Fruit fly (Drosophila melanogaster): ENCODE results near the gene mas.

DNA sequence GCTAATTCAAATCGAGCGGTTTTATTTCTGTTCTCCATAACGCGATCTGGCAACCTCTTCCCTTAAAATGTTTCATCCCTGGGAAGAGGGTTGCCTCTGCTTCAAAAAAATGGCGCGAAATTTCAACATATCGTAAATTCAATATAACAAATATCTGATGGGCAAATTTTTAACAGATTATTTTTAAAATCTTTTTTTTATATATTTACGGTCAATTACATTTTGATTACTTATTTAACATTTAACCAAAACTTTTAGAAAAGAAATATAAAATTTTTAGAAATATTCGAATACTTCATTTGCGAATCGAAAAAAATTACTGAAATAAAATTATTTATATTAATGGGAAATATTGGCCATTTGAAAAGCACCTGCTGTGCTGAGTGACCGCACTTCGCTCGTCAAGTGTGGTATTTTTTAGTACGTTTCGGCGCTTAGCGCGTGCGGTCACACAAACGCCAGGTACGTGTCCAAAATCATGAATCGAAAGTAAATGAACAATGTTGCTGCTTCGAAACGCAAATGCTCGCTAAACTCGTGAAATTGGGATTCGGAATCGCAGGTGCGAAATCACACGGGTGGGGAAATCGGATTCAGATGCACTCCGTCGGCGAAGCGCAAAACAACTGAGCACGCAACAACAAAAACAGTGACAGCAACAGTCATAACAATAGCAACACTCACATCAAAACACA is 2.8 kb upstream of the mas start, which contains the start of gene Ero1L:
- TF ChIP-seq fru (GFP tag; optimal IDR thresholded peaks at IDR 0.05) (no peak), ey (GFP tag; optimal IDR thresholded peaks at IDR 0.05) (no peak), jim (GFP tag; optimal IDR thresholded peaks at IDR 0.05) (no peak), OdsH (GFP tag; optimal IDR thresholded peaks at IDR 0.05) (no peak), br (GFP tag; optimal IDR thresholded peaks at IDR 0.05) (no peak), usp (GFP tag; optimal IDR thresholded peaks at IDR 0.05) (no peak), Vsx2 (GFP tag; optimal IDR thresholded peaks at IDR 0.05; ENCODE audit: partially characterized antibody) (no peak)

Measured in whole organism, wandering third instar larva.